Fruit fly (Drosophila melanogaster): ENCODE data around the gene Mct1.
A peak's percentile ranks its signal among the peaks of the same experiment; 100 is the strongest.

Gene Mct1

dm6 chrX:2193158-2193557 lies 4.2 kb downstream of the Mct1 start:
- TF ChIP-seq noc (tag; optimal IDR thresholded peaks at IDR 0.05): no peak

dm6 chrX:2193809-2194207 lies 4.8 kb downstream of the Mct1 start, which contains the start of gene CG14053:
TSS of gene CG14053 (minus strand) at chrX:2193909.
- TF ChIP-seq noc (tag; optimal IDR thresholded peaks at IDR 0.05): no peak

- peak; percentile 49 for TF ChIP-seq noc (tag; optimal IDR thresholded peaks at IDR 0.05)
Measured at dm6 chrX:2194208-2195094, 5.5 kb downstream of the Mct1 start.

dm6 chrX:2196086-2196732 lies 7.2 kb downstream of the Mct1 start:
- no peak for TF ChIP-seq noc (tag; optimal IDR thresholded peaks at IDR 0.05)

- no peak for TF ChIP-seq noc (tag; optimal IDR thresholded peaks at IDR 0.05)
Measured at dm6 chrX:2197414-2198271, 8.7 kb downstream of the Mct1 start.

dm6 chrX:2198272-2198571 lies 9.2 kb downstream of the Mct1 start:
- no peak for TF ChIP-seq noc (tag; optimal IDR thresholded peaks at IDR 0.05)

dm6 chrX:2199303-2199702 lies 10.3 kb downstream of the Mct1 start:
- TF ChIP-seq noc (tag; optimal IDR thresholded peaks at IDR 0.05): peak; percentile 33

dm6 chrX:2203766-2204165 lies 14.8 kb downstream of the Mct1 start, which contains the start of gene FarO:
TSS of gene FarO (minus strand) at chrX:2203866.
- no peak for TF ChIP-seq noc (tag; optimal IDR thresholded peaks at IDR 0.05)

- no peak for TF ChIP-seq noc (tag; optimal IDR thresholded peaks at IDR 0.05)
Measured at dm6 chrX:2208641-2209241, 19.8 kb downstream of the Mct1 start.

- no peak for TF ChIP-seq noc (tag; optimal IDR thresholded peaks at IDR 0.05)
Measured at dm6 chrX:2212327-2212820, 23.4 kb downstream of the Mct1 start.

- no peak for TF ChIP-seq noc (tag; optimal IDR thresholded peaks at IDR 0.05)
Measured at dm6 chrX:2213759-2214406, 24.9 kb downstream of the Mct1 start, which contains the start of gene SmydA-8. TSS of gene SmydA-8 (minus strand) at chrX:2213809.

- TF ChIP-seq noc (tag; optimal IDR thresholded peaks at IDR 0.05): no peak
Measured at dm6 chrX:2218455-2218854, 29.5 kb downstream of the Mct1 start.

- TF ChIP-seq noc (tag; optimal IDR thresholded peaks at IDR 0.05): no peak
Measured at dm6 chrX:2219246-2219645, 30.3 kb downstream of the Mct1 start.

- TF ChIP-seq noc (tag; optimal IDR thresholded peaks at IDR 0.05): no peak
Measured at dm6 chrX:2219899-2220298, 30.9 kb downstream of the Mct1 start.

dm6 chrX:2221598-2221997 lies 32.6 kb downstream of the Mct1 start:
- no peak for TF ChIP-seq noc (tag; optimal IDR thresholded peaks at IDR 0.05)
